Fruit fly (Drosophila melanogaster) whole organism, pupa: ENCODE results near the gene CG6179.

Experiments
- CG12605 ChIP-seq: fragments of 200-800 bp; sonication (Bioruptor generic); IDR thresholded peaks from 2 replicates; pipeline ENCODE4 v1.3.6; 2022; ENCODE audit warnings: missing biosample characterization, missing genetic modification characterization
- CG17806 ChIP-seq: fragments of 200-800 bp; sonication (Bioruptor generic); optimal IDR thresholded peaks from 2 replicates; lab custom pipeline; 2018; ENCODE audit warnings: missing biosample characterization, mild to moderate bottlenecking, missing genetic modification characterization, moderate library complexity
- CG32121 ChIP-seq: fragments of 200-800 bp; sonication (Bioruptor generic); IDR thresholded peaks from 2 replicates; pipeline ENCODE4 v1.3.6; 2022; ENCODE audit warnings: missing biosample characterization, missing genetic modification characterization
- CG34367 ChIP-seq: fragments of 200-800 bp; sonication (Bioruptor generic); optimal IDR thresholded peaks from 2 replicates; lab custom pipeline; 2018; ENCODE audit warnings: missing biosample characterization, mild to moderate bottlenecking, missing genetic modification characterization
- CG8159 ChIP-seq: fragments of 200-800 bp; sonication (Bioruptor generic); optimal IDR thresholded peaks from 3 replicates; lab custom pipeline; 2018; ENCODE audit warnings: missing biosample characterization, mild to moderate bottlenecking, missing genetic modification characterization, moderate library complexity
- D1 ChIP-seq: fragments of 200-800 bp; sonication (Bioruptor generic); optimal IDR thresholded peaks from 2 replicates; lab custom pipeline; 2018; ENCODE audit warnings: missing biosample characterization, mild to moderate bottlenecking, missing genetic modification characterization, moderate library complexity
- EcR ChIP-seq: fragments of 200-800 bp; sonication (Bioruptor generic); optimal IDR thresholded peaks from 3 replicates; lab custom pipeline; 2019; ENCODE audit warnings: missing biosample characterization, missing genetic modification characterization, mild to moderate bottlenecking, moderate library complexity, missing genetic modification reagents
- Pif1A ChIP-seq: fragments of 200-800 bp; sonication (Bioruptor generic); optimal IDR thresholded peaks from 3 replicates; lab custom pipeline; 2016; ENCODE audit warnings: missing biosample characterization, missing genetic modification characterization
- Pif1B ChIP-seq: fragments of 200-800 bp; sonication (Bioruptor generic); optimal IDR thresholded peaks from 3 replicates; lab custom pipeline; 2016; ENCODE audit warnings: missing biosample characterization, missing genetic modification characterization
- Snoo ChIP-seq: fragments of 200-800 bp; sonication (Bioruptor generic); optimal IDR thresholded peaks from 3 replicates; lab custom pipeline; 2017; ENCODE audit warnings: missing biosample characterization, mild to moderate bottlenecking, missing genetic modification characterization, inconsistent platforms
- fd96Ca ChIP-seq: fragments of 200-800 bp; sonication (Bioruptor generic); IDR thresholded peaks from 3 replicates; pipeline ENCODE4 v1.3.6; 2022; ENCODE audit warnings: missing biosample characterization, missing genetic modification characterization
- gl ChIP-seq: fragments of 200-800 bp; sonication (Bioruptor generic); optimal IDR thresholded peaks from 2 replicates; lab custom pipeline; 2018; ENCODE audit warnings: missing biosample characterization, mild to moderate bottlenecking, missing genetic modification characterization
- rn ChIP-seq: fragments of 200-800 bp; sonication (Bioruptor generic); IDR thresholded peaks from 2 replicates; pipeline ENCODE4 v1.3.6; 2022; ENCODE audit warnings: missing biosample characterization, missing genetic modification characterization

DNA sequence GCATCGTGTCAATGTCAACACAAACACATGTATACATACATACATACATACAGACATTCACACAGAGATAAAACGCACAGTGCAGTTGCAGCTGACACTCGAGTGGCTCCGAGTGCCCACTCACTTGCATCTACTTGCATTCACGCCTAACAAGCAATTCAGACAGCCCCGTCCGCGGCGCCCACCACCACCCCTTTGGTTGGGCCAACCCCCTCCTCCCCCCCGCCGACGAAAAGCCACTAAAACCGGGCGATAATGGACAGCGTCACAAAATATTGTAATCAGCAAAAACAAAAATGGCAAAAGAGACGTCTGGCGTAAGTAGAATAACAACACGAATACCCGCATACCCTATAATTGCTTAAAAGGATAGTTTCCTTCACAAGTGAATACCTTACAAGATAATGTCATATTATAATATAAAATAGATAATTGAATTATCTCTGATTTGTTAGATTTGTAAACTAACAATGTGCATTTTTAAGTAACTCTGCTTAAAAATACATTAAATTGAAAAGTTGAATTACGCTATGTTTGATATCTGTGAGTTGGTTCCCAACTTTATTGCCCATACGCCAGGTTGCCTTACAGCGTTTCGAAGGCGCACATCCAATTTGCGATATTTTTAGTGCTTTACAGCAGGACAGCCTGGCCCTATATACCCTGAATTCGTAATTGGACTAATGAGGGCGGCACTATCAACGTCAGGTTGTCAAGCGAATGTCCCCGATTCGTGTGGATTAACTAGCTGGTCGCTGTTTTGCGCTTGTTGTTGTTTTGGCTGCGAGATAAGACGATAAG, 26.9 kb downstream of the CG6179 start:
- TF ChIP-seq Snoo (tag; lab: Kevin White, UChicago) (no peak), D1 (tag; lab: Kevin White, UChicago) (no peak), CG32121 (GFP tag; lab: Robert Waterston, UW) (0 out of 2 replicates have a peak, but pooled peaks have one; percentile 12), EcR (GFP tag; lab: Kevin White, UChicago) (no peak), gl (tag; lab: Kevin White, UChicago) (no peak), CG17806 (tag; lab: Kevin White, UChicago) (no peak), CG12605 (GFP tag; lab: Robert Waterston, UW) (no peak), Pif1A (GFP tag; lab: Kevin White, UChicago) (no peak), rn (no peak), CG8159 (tag; lab: Kevin White, UChicago) (no peak), CG34367 (no peak), Pif1B (GFP tag; lab: Kevin White, UChicago) (no peak), fd96Ca (GFP tag; lab: Robert Waterston, UW) (no peak)
